Fruit fly (Drosophila melanogaster): ENCODE data around the gene Sarm.

Gene Sarm

dm6 chr3L:8081822-8082221 lies 18.1 kb downstream of the Sarm start (continued):
- TF ChIP-seq D19A (tag; optimal IDR thresholded peaks at IDR 0.05) (peak; percentile 34), Dip3 (GFP tag; optimal IDR thresholded peaks at IDR 0.05) (no peak), gce (GFP tag; IDR thresholded peaks at IDR 0.05) (no peak), Hr51 (GFP tag; optimal IDR thresholded peaks at IDR 0.05) (peak in 1 of 2 experiments; percentile 49), CG16863 (GFP tag; optimal IDR thresholded peaks at IDR 0.05) (no peak), CG7963 (GFP tag; IDR thresholded peaks at IDR 0.05; ENCODE audit: partially characterized antibody) (no peak), CG6854 (GFP tag; optimal IDR thresholded peaks at IDR 0.05) (peak; percentile 61), CG8089 (GFP tag; optimal IDR thresholded peaks at IDR 0.05) (no peak), Ada2b (GFP tag; IDR thresholded peaks at IDR 0.05) (no peak), CG14050 (GFP tag; IDR thresholded peaks at IDR 0.05) (no peak; the same call in 2 of the 3 replicates), shn (GFP tag; optimal IDR thresholded peaks at IDR 0.05) (peak; percentile 8), Tbp (GFP tag; optimal IDR thresholded peaks at IDR 0.05) (no peak), lov (optimal IDR thresholded peaks at IDR 0.05) (no peak), lov (GFP tag; IDR thresholded peaks at IDR 0.05) (no peak; the same call in 2 of the 3 replicates), scrt (GFP tag; optimal IDR thresholded peaks at IDR 0.05) (peak; percentile 98), disco-r (GFP tag; optimal IDR thresholded peaks at IDR 0.05) (no peak), wek (GFP tag; optimal IDR thresholded peaks at IDR 0.05) (peak; percentile 53), CG13424 (tag; optimal IDR thresholded peaks at IDR 0.05) (no peak), ash1 (GFP tag; optimal IDR thresholded peaks at IDR 0.05) (no peak), CG4282 (GFP tag; optimal IDR thresholded peaks at IDR 0.05) (no peak), sc (optimal IDR thresholded peaks at IDR 0.05) (no peak), sc (GFP tag; optimal IDR thresholded peaks at IDR 0.05) (no peak), CG10565 (GFP tag; optimal IDR thresholded peaks at IDR 0.05) (no peak), CG42726 (GFP tag; IDR thresholded peaks at IDR 0.05; ENCODE audit: partially characterized antibody) (no peak), CG13296 (GFP tag; optimal IDR thresholded peaks at IDR 0.05) (peak; percentile 64), CG10431 (GFP tag; optimal IDR thresholded peaks at IDR 0.05) (peak; percentile 24), bigmax (GFP tag; optimal IDR thresholded peaks at IDR 0.05) (no peak), aop (GFP tag; IDR thresholded peaks at IDR 0.05) (no peak), wor (GFP tag; IDR thresholded peaks at IDR 0.05) (no peak), ham (GFP tag; IDR thresholded peaks at IDR 0.05) (no peak), Atf3 (GFP tag; optimal IDR thresholded peaks at IDR 0.05) (no peak), GATAe (GFP tag; conservative IDR thresholded peaks at IDR 0.05) (no peak), CG33213 (GFP tag; optimal IDR thresholded peaks at IDR 0.05) (no peak), trh (GFP tag; optimal IDR thresholded peaks at IDR 0.05) (no peak), fd96Cb (tag; optimal IDR thresholded peaks at IDR 0.05) (no peak), chn (GFP tag; optimal IDR thresholded peaks at IDR 0.05) (peak; percentile 42), sob (GFP tag; IDR thresholded peaks at IDR 0.05) (peak; percentile 66), CG10462 (GFP tag; optimal IDR thresholded peaks at IDR 0.05) (no peak), CG10209 (GFP tag; optimal IDR thresholded peaks at IDR 0.05) (peak; percentile 29), CkIIα-i1 (GFP tag; IDR thresholded peaks at IDR 0.05) (no peak), otp (GFP tag; IDR thresholded peaks at IDR 0.05) (no peak; the same call in 2 of the 3 replicates), CG12071 (GFP tag; optimal IDR thresholded peaks at IDR 0.05) (peak; percentile 61), Fer3 (tag; optimal IDR thresholded peaks at IDR 0.05) (peak; percentile 46), CG9817 (tag; optimal IDR thresholded peaks at IDR 0.05) (no peak), Bdp1 (GFP tag; optimal IDR thresholded peaks at IDR 0.05) (no peak), dysf (GFP tag; IDR thresholded peaks at IDR 0.05) (no peak), kay (GFP tag; optimal IDR thresholded peaks at IDR 0.05) (no peak), CG4360 (GFP tag; IDR thresholded peaks at IDR 0.05) (no peak), CG2712 (tag; optimal IDR thresholded peaks at IDR 0.05) (no peak), zfh2 (GFP tag; optimal IDR thresholded peaks at IDR 0.05) (no peak), CG12659 (GFP tag; optimal IDR thresholded peaks at IDR 0.05) (peak; percentile 44), ftz-f1 (GFP tag; optimal IDR thresholded peaks at IDR 0.05) (no peak), tin (GFP tag; optimal IDR thresholded peaks at IDR 0.05) (no peak)

All from whole organism, embryonic.